Fruit fly (Drosophila melanogaster) whole organism, embryonic: ENCODE data around the gene CG7518.
A peak's percentile ranks its signal among the peaks of the same experiment; 100 is the strongest.

Source experiments
- Adf1 ChIP-seq: fragments of 200-800 bp; sonication (Bioruptor generic); IDR thresholded peaks from 2 replicates; pipeline ENCODE4 v1.3.6; 2022; ENCODE audit warnings: missing biosample characterization, missing genetic modification characterization
- Atf6 ChIP-seq: fragments of 200-800 bp; sonication (Bioruptor generic); IDR thresholded peaks from 2 replicates; pipeline ENCODE4 v1.3.6; 2022; ENCODE audit warnings: missing biosample characterization, missing genetic modification characterization
- B-H1 ChIP-seq: fragments of 200-800 bp; sonication (Bioruptor generic); IDR thresholded peaks from 3 replicates; pipeline ENCODE4 v1.3.6; 2022; ENCODE audit warnings: missing biosample characterization, missing genetic modification characterization
- Bgb ChIP-seq: fragments of 200-800 bp; sonication (Bioruptor generic); IDR thresholded peaks from 2 replicates; pipeline ENCODE4 v1.3.6; 2022; ENCODE audit warnings: missing biosample characterization, missing genetic modification characterization; ENCODE audit not compliant: partially characterized antibody
- C15 ChIP-seq: fragments of 200-800 bp; sonication (Bioruptor generic); IDR thresholded peaks from 3 replicates; pipeline ENCODE4 v1.3.6; 2022; ENCODE audit warnings: missing biosample characterization, missing genetic modification characterization
- CG10366 ChIP-seq: fragments of 200-800 bp; sonication (Bioruptor generic); IDR thresholded peaks from 2 replicates; pipeline ENCODE4 v1.3.6; 2022; ENCODE audit warnings: missing biosample characterization, missing genetic modification characterization
- CG10543 ChIP-seq: fragments of 200-800 bp; sonication (Bioruptor generic); optimal IDR thresholded peaks from 3 replicates; lab custom pipeline; 2017; ENCODE audit warnings: missing biosample characterization, mild to moderate bottlenecking, missing genetic modification characterization, moderate library complexity
- CG11085 ChIP-seq: fragments of 200-800 bp; sonication (Bioruptor generic); IDR thresholded peaks from 2 replicates; pipeline ENCODE4 v1.3.6; 2022; ENCODE audit warnings: missing biosample characterization, missing genetic modification characterization
- CG11247 ChIP-seq: fragments of 200-800 bp; sonication (Bioruptor generic); IDR thresholded peaks from 2 replicates; pipeline ENCODE4 v1.3.6; 2022; ENCODE audit warnings: missing biosample characterization, missing genetic modification characterization
- CG13894 ChIP-seq: fragments of 200-800 bp; sonication (Bioruptor generic); optimal IDR thresholded peaks from 3 replicates; lab custom pipeline; 2018; ENCODE audit warnings: missing biosample characterization, mild to moderate bottlenecking, missing genetic modification characterization, moderate library complexity
- CG14050 ChIP-seq: fragments of 200-800 bp; sonication (Bioruptor generic); IDR thresholded peaks from 3 replicates; pipeline ENCODE4 v1.3.6; 2022; ENCODE audit warnings: missing biosample characterization, missing genetic modification characterization
- CG1529 ChIP-seq: fragments of 200-800 bp; sonication (Bioruptor generic); optimal IDR thresholded peaks from 3 replicates; lab custom pipeline; 2018; ENCODE audit warnings: missing biosample characterization, missing genetic modification characterization
- CG17802 ChIP-seq: fragments of 200-800 bp; sonication (Bioruptor generic); optimal IDR thresholded peaks from 2 replicates; lab custom pipeline; 2018; ENCODE audit warnings: missing biosample characterization, mild to moderate bottlenecking, missing genetic modification characterization, moderate library complexity
- CG31224 ChIP-seq: fragments of 200-800 bp; sonication (Bioruptor generic); IDR thresholded peaks from 2 replicates; pipeline ENCODE4 v1.3.6; 2022; ENCODE audit warnings: missing biosample characterization, missing genetic modification characterization
- CG32772 ChIP-seq: fragments of 200-800 bp; sonication (Bioruptor generic); IDR thresholded peaks from 2 replicates; pipeline ENCODE4 v1.3.6; 2022; ENCODE audit warnings: missing biosample characterization, missing genetic modification characterization
- CG3281 ChIP-seq: fragments of 200-800 bp; sonication (Bioruptor generic); optimal IDR thresholded peaks from 3 replicates; lab custom pipeline; 2017; ENCODE audit warnings: missing biosample characterization, mild to moderate bottlenecking, missing genetic modification characterization
- CG34376 ChIP-seq: fragments of 200-800 bp; sonication (Bioruptor generic); optimal IDR thresholded peaks from 2 replicates; lab custom pipeline; 2018; ENCODE audit warnings: missing biosample characterization, mild to moderate bottlenecking, missing genetic modification characterization
- CG6765 ChIP-seq: fragments of 200-800 bp; sonication (Bioruptor generic); optimal IDR thresholded peaks from 3 replicates; lab custom pipeline; 2017; ENCODE audit warnings: missing biosample characterization, mild to moderate bottlenecking, missing genetic modification characterization
- CG9932 ChIP-seq: fragments of 200-800 bp; sonication (Bioruptor generic); IDR thresholded peaks from 2 replicates; pipeline ENCODE4 v1.3.6; 2022; ENCODE audit warnings: missing biosample characterization, missing genetic modification characterization
- CHES-1-like ChIP-seq: fragments of 200-800 bp; sonication (Bioruptor generic); optimal IDR thresholded peaks from 2 replicates; lab custom pipeline; 2016; ENCODE audit warnings: missing biosample characterization, missing genetic modification characterization
- CoRest ChIP-seq: fragments of 200-800 bp; sonication (Bioruptor generic); optimal IDR thresholded peaks from 3 replicates; lab custom pipeline; 2018; ENCODE audit warnings: missing biosample characterization, mild to moderate bottlenecking, missing genetic modification characterization, moderate library complexity
- Dll ChIP-seq: fragments of 200-800 bp; sonication (Bioruptor generic); IDR thresholded peaks from 4 replicates; pipeline ENCODE4 v1.3.6; 2022; ENCODE audit warnings: missing biosample characterization, missing genetic modification characterization; ENCODE audit not compliant: partially characterized antibody
- Drgx ChIP-seq: fragments of 200-800 bp; sonication (Bioruptor generic); IDR thresholded peaks from 2 replicates; pipeline ENCODE4 v1.3.6; 2022; ENCODE audit warnings: missing biosample characterization, missing genetic modification characterization
- Hand ChIP-seq: fragments of 200-800 bp; sonication (Bioruptor generic); optimal IDR thresholded peaks from 2 replicates; lab custom pipeline; 2017; ENCODE audit warnings: mild to moderate bottlenecking, missing biosample characterization, missing genetic modification reagents, missing genetic modification characterization
- Hmr ChIP-seq: fragments of 200-800 bp; sonication (Bioruptor generic); optimal IDR thresholded peaks from 3 replicates; lab custom pipeline; 2017; ENCODE audit warnings: mild to moderate bottlenecking, missing biosample characterization, missing genetic modification reagents, missing genetic modification characterization
- NFAT ChIP-seq: fragments of 200-800 bp; sonication (Bioruptor generic); IDR thresholded peaks from 2 replicates; pipeline ENCODE4 v1.3.6; 2022; ENCODE audit warnings: missing biosample characterization, missing genetic modification characterization
- Oaz ChIP-seq: fragments of 200-800 bp; sonication (Bioruptor generic); IDR thresholded peaks from 2 replicates; pipeline ENCODE4 v1.3.6; 2022; ENCODE audit warnings: missing biosample characterization, missing genetic modification characterization
- Pdp1 ChIP-seq, 2 experiments: fragments of 200-800 bp; sonication (Bioruptor generic); optimal IDR thresholded peaks; 3 replicates each; lab custom pipeline; 2016; ENCODE audit warnings: missing biosample characterization in 2 of 2, missing genetic modification characterization in 2 of 2, mild to moderate bottlenecking in 1 of 2, moderate library complexity in 1 of 2
- amos ChIP-seq: fragments of 200-800 bp; sonication (Bioruptor generic); IDR thresholded peaks from 2 replicates; pipeline ENCODE4 v1.3.6; 2022; ENCODE audit warnings: missing biosample characterization, missing genetic modification characterization; ENCODE audit not compliant: partially characterized antibody
- bbx ChIP-seq: fragments of 200-800 bp; sonication (Bioruptor generic); IDR thresholded peaks from 2 replicates; pipeline ENCODE4 v1.3.6; 2022; ENCODE audit warnings: missing biosample characterization, missing genetic modification characterization; ENCODE audit not compliant: partially characterized antibody
- bcd ChIP-seq: fragments of 200-800 bp; sonication (Bioruptor generic); optimal IDR thresholded peaks from 2 replicates; lab custom pipeline; 2017; ENCODE audit warnings: missing biosample characterization, mild to moderate bottlenecking, missing genetic modification characterization
- chinmo ChIP-seq: fragments of 200-800 bp; sonication (Bioruptor generic); IDR thresholded peaks from 4 replicates; pipeline ENCODE4 v1.3.6; 2022; ENCODE audit warnings: missing biosample characterization, missing genetic modification characterization; ENCODE audit not compliant: partially characterized antibody
- crol ChIP-seq: fragments of 200-800 bp; sonication (Bioruptor generic); IDR thresholded peaks from 2 replicates; pipeline ENCODE4 v1.3.6; 2022; ENCODE audit warnings: missing biosample characterization, missing genetic modification characterization
- cwo ChIP-seq: fragments of 200-800 bp; sonication (Bioruptor generic); optimal IDR thresholded peaks from 3 replicates; lab custom pipeline; 2017; ENCODE audit warnings: missing biosample characterization, missing genetic modification characterization, mild to moderate bottlenecking, moderate library complexity, missing genetic modification reagents
- dimm ChIP-seq: fragments of 200-800 bp; sonication (Bioruptor generic); IDR thresholded peaks from 2 replicates; pipeline ENCODE4 v1.3.6; 2022; ENCODE audit warnings: missing biosample characterization, missing genetic modification characterization
- dpn ChIP-seq, 2 experiments: fragments of 200-800 bp; sonication (Bioruptor generic); optimal IDR thresholded peaks; 3 replicates each; lab custom pipeline; 2016; ENCODE audit warnings: missing biosample characterization in 2 of 2, missing genetic modification characterization in 2 of 2
- dysf ChIP-seq: fragments of 200-800 bp; sonication (Bioruptor generic); IDR thresholded peaks from 3 replicates; pipeline ENCODE4 v1.3.6; 2022; ENCODE audit warnings: missing biosample characterization, missing genetic modification characterization
- fru ChIP-seq: fragments of >200 bp; optimal IDR thresholded peaks from 2 replicates; lab custom pipeline; 2017
- grn ChIP-seq: fragments of 200-800 bp; sonication (Bioruptor generic); optimal IDR thresholded peaks from 3 replicates; lab custom pipeline; 2017; ENCODE audit warnings: missing biosample characterization, missing genetic modification characterization
- gsb-n ChIP-seq: fragments of 200-800 bp; sonication (Bioruptor generic); optimal IDR thresholded peaks from 3 replicates; lab custom pipeline; 2018; ENCODE audit warnings: missing biosample characterization, mild to moderate bottlenecking, missing genetic modification characterization
- her ChIP-seq: fragments of 200-800 bp; sonication (Bioruptor generic); optimal IDR thresholded peaks from 2 replicates; lab custom pipeline; 2016; ENCODE audit warnings: missing biosample characterization, missing genetic modification characterization
- lab ChIP-seq: fragments of 200-800 bp; sonication (Bioruptor generic); optimal IDR thresholded peaks from 3 replicates; lab custom pipeline; 2017; ENCODE audit warnings: missing biosample characterization, missing genetic modification characterization, mild to moderate bottlenecking, moderate library complexity, missing genetic modification reagents
- onecut ChIP-seq: fragments of 200-800 bp; sonication (Bioruptor generic); IDR thresholded peaks from 2 replicates; pipeline ENCODE4 v1.3.6; 2022; ENCODE audit warnings: missing biosample characterization, missing genetic modification characterization
- rib ChIP-seq: fragments of 200-800 bp; sonication (Bioruptor generic); IDR thresholded peaks from 2 replicates; pipeline ENCODE4 v1.3.6; 2022; ENCODE audit warnings: missing biosample characterization, missing genetic modification characterization
- so ChIP-seq: fragments of 200-800 bp; sonication (Bioruptor generic); IDR thresholded peaks from 3 replicates; pipeline ENCODE4 v1.3.6; 2022; ENCODE audit warnings: missing biosample characterization, missing genetic modification characterization
- sug ChIP-seq: fragments of 200-800 bp; optimal IDR thresholded peaks from 2 replicates; lab custom pipeline; 2019; ENCODE audit warnings: missing biosample characterization, mild to moderate bottlenecking, missing genetic modification characterization, moderate library complexity
- toy ChIP-seq: fragments of 200-800 bp; sonication (Bioruptor generic); IDR thresholded peaks from 2 replicates; pipeline ENCODE4 v1.3.6; 2022; ENCODE audit warnings: missing biosample characterization, missing genetic modification characterization
- wor ChIP-seq: fragments of 200-800 bp; sonication (Bioruptor generic); IDR thresholded peaks from 2 replicates; pipeline ENCODE4 v1.3.6; 2022; ENCODE audit warnings: missing biosample characterization, missing genetic modification characterization

CG7518 gene

DNA sequence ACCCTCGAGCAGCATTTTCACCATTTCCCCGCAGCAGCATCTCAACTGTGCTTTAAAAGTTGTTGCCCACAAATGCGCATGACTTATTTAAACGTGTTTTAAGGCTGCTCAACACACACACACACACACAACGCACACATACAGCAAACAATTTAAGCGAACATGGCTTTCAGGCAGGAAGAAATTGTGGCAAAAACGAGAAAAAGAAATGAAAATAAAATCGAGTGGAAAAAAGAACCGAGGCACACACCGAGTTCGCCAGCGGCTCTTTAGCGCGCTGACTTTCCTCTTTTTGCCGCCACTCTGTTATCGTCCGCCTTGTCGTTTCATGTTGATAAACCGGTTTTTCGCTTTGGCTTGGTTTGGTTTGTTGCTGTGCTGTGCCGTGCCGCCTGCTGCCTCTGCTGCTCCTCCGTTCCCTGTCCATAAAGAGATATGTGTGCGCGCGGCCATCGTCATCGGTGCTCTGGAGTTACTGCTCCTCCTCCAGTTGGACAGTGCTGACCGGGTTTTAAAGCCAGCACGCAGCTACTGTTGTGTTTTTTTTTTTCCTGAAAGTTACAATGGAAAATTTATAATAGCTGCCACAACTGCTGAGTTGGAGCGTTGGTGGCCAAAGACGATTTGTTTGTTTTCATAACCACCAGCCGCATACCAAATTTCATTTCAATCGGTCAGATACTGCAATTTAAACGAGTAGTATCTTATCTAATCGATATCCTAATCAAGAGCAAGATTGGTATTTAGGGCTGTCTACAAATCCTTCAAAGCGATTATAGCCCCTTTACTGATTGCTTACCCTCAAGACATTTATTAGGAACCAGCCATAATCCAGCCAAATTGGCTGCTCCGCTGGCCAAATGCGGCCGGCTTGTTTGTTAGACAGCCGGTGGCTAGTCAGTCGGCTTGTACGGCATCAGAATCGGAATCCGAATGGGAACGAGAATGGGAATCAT, 18.2 kb downstream of the CG7518 start (continued):
- TF ChIP-seq amos (GFP tag; lab: Robert Waterston, UW) (no peak), CG3281 (GFP tag; lab: Kevin White, UChicago) (peak; percentile 16), toy (GFP tag; lab: Robert Waterston, UW) (no peak), so (GFP tag; lab: Robert Waterston, UW) (0 out of 3 replicates have a peak, but pooled peaks have one; percentile 7), dpn (GFP tag; optimal IDR thresholded peaks at IDR 0.05; lab: Kevin White, UChicago) (peak in 1 of 2 experiments; percentile 12), her (GFP tag; lab: Kevin White, UChicago) (no peak), Bgb (no peak), CG34376 (GFP tag; lab: Kevin White, UChicago) (peak; percentile 34), CG10543 (GFP tag; lab: Kevin White, UChicago) (peak; percentile 37), gsb-n (tag; lab: Kevin White, UChicago) (no peak), fru (lab: Kevin White, UChicago) (no peak), CHES-1-like (GFP tag; lab: Kevin White, UChicago) (peak; percentile 27), rib (GFP tag; lab: Robert Waterston, UW) (peak; percentile 34; the same call in 1 of the 2 replicates), CG11085 (GFP tag; lab: Robert Waterston, UW) (no peak), Hmr (GFP tag; lab: Kevin White, UChicago) (peak; percentile 40), bbx (GFP tag; lab: Robert Waterston, UW) (peak; percentile 9; the same call in 1 of the 2 replicates), onecut (GFP tag; lab: Robert Waterston, UW) (0 out of 2 replicates have a peak, but pooled peaks have one; percentile 4), grn (peak; percentile 88), dimm (GFP tag; lab: Robert Waterston, UW) (no peak), CoRest (tag; lab: Kevin White, UChicago) (peak; percentile 18), CG10366 (GFP tag; lab: Robert Waterston, UW) (no peak), Dll (GFP tag; lab: Robert Waterston, UW) (no peak), CG17802 (no peak), Atf6 (GFP tag; lab: Robert Waterston, UW) (no peak), CG13894 (tag; lab: Kevin White, UChicago) (no peak), Oaz (GFP tag; lab: Robert Waterston, UW) (no peak), bcd (GFP tag; lab: Kevin White, UChicago) (peak; percentile 0), CG1529 (GFP tag; lab: Kevin White, UChicago) (no peak), CG11247 (GFP tag; lab: Robert Waterston, UW) (no peak), CG31224 (peak; percentile 59), dysf (GFP tag; lab: Robert Waterston, UW) (peak; percentile 29; the same call in 1 of the 3 replicates)

- TF ChIP-seq Hand (GFP tag; lab: Kevin White, UChicago): no peak
- TF ChIP-seq CG6765 (GFP tag; lab: Kevin White, UChicago): no peak
- TF ChIP-seq sug: peak; percentile 23
- peak; percentile 43 for TF ChIP-seq Drgx (GFP tag; lab: Robert Waterston, UW)
- TF ChIP-seq CG9932: peak; percentile 47
- peak; percentile 39; the same call in 1 of the 2 replicates for TF ChIP-seq CG32772 (GFP tag; lab: Robert Waterston, UW)
- TF ChIP-seq cwo (GFP tag; lab: Kevin White, UChicago): peak; percentile 9
- TF ChIP-seq lab (GFP tag; lab: Kevin White, UChicago): peak; percentile 35
- TF ChIP-seq B-H1 (GFP tag; lab: Robert Waterston, UW): no peak
- TF ChIP-seq chinmo (GFP tag; lab: Robert Waterston, UW): peak; percentile 92
- peak; percentile 78 for TF ChIP-seq crol (GFP tag; lab: Robert Waterston, UW)
- TF ChIP-seq Pdp1 (GFP tag; optimal IDR thresholded peaks at IDR 0.05; lab: Kevin White, UChicago): peak in 1 of 2 experiments; percentile 65
- TF ChIP-seq wor (GFP tag; lab: Robert Waterston, UW): no peak
- TF ChIP-seq CG10543 (GFP tag; lab: Kevin White, UChicago): peak; percentile 62
- no peak for TF ChIP-seq CG14050
- 0 out of 2 replicates have a peak, but pooled peaks have one; percentile 9 for TF ChIP-seq Adf1 (GFP tag; lab: Robert Waterston, UW)
- TF ChIP-seq NFAT: peak; percentile 73; the same call in 1 of the 2 replicates
- 0 out of 3 replicates have a peak, but pooled peaks have one; percentile 13 for TF ChIP-seq C15 (GFP tag; lab: Robert Waterston, UW)
- TF ChIP-seq rib (GFP tag; lab: Robert Waterston, UW): peak; percentile 67; the same call in 1 of the 2 replicates
Observed at dm6 chr3R:13017623-13018036, 19.7 kb downstream of the CG7518 start.
